Worm (Caenorhabditis elegans) whole organism, L1 larva: Measurements from ENCODE around the gene Y66A7A.9.

Experiments used
- C04F5.9 ChIP-seq: sonication (generic microtip); optimal IDR thresholded peaks from 2 replicates; lab custom pipeline; 2016; ENCODE audit warnings: missing genetic modification characterization, missing compliant biosample characterization
- Y116A8C.19 ChIP-seq: sonication (generic microtip); optimal IDR thresholded peaks from 2 replicates; lab custom pipeline; 2016; ENCODE audit warnings: missing compliant biosample characterization, missing genetic modification characterization, borderline replicate concordance
- aha-1 ChIP-seq: fragments of 150-350 bp; optimal IDR thresholded peaks from 2 replicates; lab custom pipeline; 2014; ENCODE audit warnings: missing biosample characterization, missing genetic modification characterization
- alr-1 ChIP-seq: fragments of 200-800 bp; sonication (Bioruptor generic); optimal IDR thresholded peaks from 2 replicates; lab custom pipeline; 2018; ENCODE audit warnings: borderline replicate concordance, mild to moderate bottlenecking, missing genetic modification characterization, missing compliant biosample characterization
- ama-1 ChIP-seq: fragments of 150-350 bp; optimal IDR thresholded peaks from 2 replicates; lab custom pipeline; 2014
- blmp-1 ChIP-seq: fragments of 150-350 bp; optimal IDR thresholded peaks from 2 replicates; lab custom pipeline; 2014; ENCODE audit warnings: missing biosample characterization, missing genetic modification characterization
- ceh-63 ChIP-seq: fragments of 200-800 bp; sonication (Bioruptor generic); optimal IDR thresholded peaks from 2 replicates; lab custom pipeline; 2018; ENCODE audit warnings: mild to moderate bottlenecking, missing genetic modification characterization, missing compliant biosample characterization
- ceh-82 ChIP-seq, 3 experiments: fragments of 150-350 bp in 1 of 3; sonication (generic microtip) in 2 of 3; optimal IDR thresholded peaks; 2 replicates each; lab custom pipeline; 2014 to 2017; ENCODE audit warnings: missing biosample characterization in 3 of 3, missing genetic modification characterization in 3 of 3
- ceh-88 ChIP-seq: fragments of 200-800 bp; sonication (Bioruptor generic); IDR thresholded peaks from 2 replicates; pipeline ENCODE4 v1.3.6; 2022; ENCODE audit warnings: missing genetic modification characterization, missing compliant biosample characterization
- ceh-90 ChIP-seq: sonication (generic microtip); optimal IDR thresholded peaks from 2 replicates; lab custom pipeline; 2016; ENCODE audit warnings: missing genetic modification characterization, missing compliant biosample characterization
- efl-1 ChIP-seq, 4 experiments: fragments of 150-350 bp; optimal IDR thresholded peaks in 3 of 4; peaks in 1 of 4; 1 replicate in 1 of 4; 2 replicates in 3 of 4; lab custom pipeline; 2014; ENCODE audit warnings: missing biosample characterization in 2 of 4, missing genetic modification characterization in 2 of 4, missing genetic modification reagents in 2 of 4
- egl-27 ChIP-seq, 2 experiments: fragments of 150-350 bp in 1 of 2; sonication (generic microtip); optimal IDR thresholded peaks; 3 replicates each; lab custom pipeline; 2017 to 2018; ENCODE audit warnings: missing biosample characterization in 2 of 2, missing genetic modification characterization in 2 of 2, missing genetic modification reagents in 2 of 2
- elt-2 ChIP-seq: sonication (generic microtip); optimal IDR thresholded peaks from 2 replicates; lab custom pipeline; 2016; ENCODE audit warnings: missing genetic modification characterization, mild to moderate bottlenecking, inconsistent platforms, missing compliant biosample characterization, missing genetic modification reagents
- ets-5 ChIP-seq: fragments of 200-800 bp; sonication (Bioruptor generic); IDR thresholded peaks from 2 replicates; pipeline ENCODE4 v1.3.6; 2022; ENCODE audit warnings: missing genetic modification characterization, missing compliant biosample characterization
- fkh-10 ChIP-seq: sonication (generic microtip); optimal IDR thresholded peaks from 2 replicates; lab custom pipeline; 2017; ENCODE audit warnings: missing biosample characterization, missing genetic modification reagents, missing genetic modification characterization
- fkh-4 ChIP-seq: sonication (generic microtip); optimal IDR thresholded peaks from 2 replicates; lab custom pipeline; 2016; ENCODE audit warnings: missing compliant biosample characterization, missing genetic modification characterization, borderline replicate concordance
- grh-1 ChIP-seq: fragments of 200-800 bp; sonication (Bioruptor generic); IDR thresholded peaks from 2 replicates; pipeline ENCODE4 v1.3.6; 2022; ENCODE audit warnings: missing genetic modification reagents, missing genetic modification characterization, missing compliant biosample characterization
- hlh-17 ChIP-seq: fragments of 200-800 bp; sonication (Bioruptor generic); optimal IDR thresholded peaks from 2 replicates; lab custom pipeline; 2018; ENCODE audit warnings: missing genetic modification characterization, mild to moderate bottlenecking, missing compliant biosample characterization, moderate library complexity, borderline replicate concordance
- irx-1 ChIP-seq: sonication (generic microtip); optimal IDR thresholded peaks from 2 replicates; lab custom pipeline; 2016; ENCODE audit warnings: missing genetic modification characterization, missing compliant biosample characterization
- isw-1 ChIP-seq: fragments of 200-800 bp; sonication (Bioruptor generic); IDR thresholded peaks from 2 replicates; pipeline ENCODE4 v1.3.6; 2022; ENCODE audit warnings: missing genetic modification characterization, missing compliant biosample characterization
- jun-1 ChIP-seq: fragments of 150-350 bp; optimal IDR thresholded peaks from 2 replicates; lab custom pipeline; 2014; ENCODE audit warnings: missing biosample characterization, missing genetic modification reagents, missing genetic modification characterization
- lin-39 ChIP-seq: fragments of 150-350 bp; optimal IDR thresholded peaks from 2 replicates; lab custom pipeline; 2014; ENCODE audit warnings: missing biosample characterization, missing genetic modification reagents, missing genetic modification characterization
- lir-3 ChIP-seq: sonication (generic microtip); optimal IDR thresholded peaks from 2 replicates; lab custom pipeline; 2016; ENCODE audit warnings: mild to moderate bottlenecking, missing genetic modification characterization, moderate library complexity, missing compliant biosample characterization; ENCODE audit not compliant: poor library complexity
- lsy-2 ChIP-seq, 2 experiments: fragments of 150-350 bp; optimal IDR thresholded peaks; 2 replicates each; lab custom pipeline; 2014; ENCODE audit warnings: missing biosample characterization in 2 of 2, missing genetic modification characterization in 2 of 2
- mab-9 ChIP-seq: fragments of 200-800 bp; sonication (Bioruptor generic); IDR thresholded peaks from 2 replicates; pipeline ENCODE4 v1.3.6; 2022; ENCODE audit warnings: missing genetic modification reagents, missing genetic modification characterization, missing compliant biosample characterization
- mdl-1 ChIP-seq, 2 experiments: fragments of 150-350 bp; optimal IDR thresholded peaks; 2 replicates each; lab custom pipeline; 2014 to 2017; ENCODE audit warnings: missing biosample characterization in 2 of 2, missing genetic modification characterization in 2 of 2, inconsistent platforms in 1 of 2
- mep-1 ChIP-seq: fragments of 150-350 bp; optimal IDR thresholded peaks from 2 replicates; lab custom pipeline; 2014; ENCODE audit warnings: missing biosample characterization, missing genetic modification characterization
- nhr-11 ChIP-seq: fragments of 150-350 bp; optimal IDR thresholded peaks from 2 replicates; lab custom pipeline; 2014; ENCODE audit warnings: missing biosample characterization, missing genetic modification characterization
- nhr-20 ChIP-seq: sonication (generic microtip); optimal IDR thresholded peaks from 2 replicates; lab custom pipeline; 2016; ENCODE audit warnings: mild to moderate bottlenecking, missing genetic modification characterization, missing compliant biosample characterization
- nhr-47 ChIP-seq: sonication (generic microtip); optimal IDR thresholded peaks from 2 replicates; lab custom pipeline; 2016; ENCODE audit warnings: mild to moderate bottlenecking, missing genetic modification characterization, moderate library complexity, missing compliant biosample characterization
- nhr-71 ChIP-seq: sonication (generic microtip); optimal IDR thresholded peaks from 2 replicates; lab custom pipeline; 2016; ENCODE audit warnings: mild to moderate bottlenecking, missing genetic modification characterization, moderate library complexity, missing compliant biosample characterization
- nhr-76 ChIP-seq: sonication (generic microtip); optimal IDR thresholded peaks from 2 replicates; lab custom pipeline; 2017; ENCODE audit warnings: missing biosample characterization, missing genetic modification characterization
- nhr-77 ChIP-seq: fragments of 150-350 bp; optimal IDR thresholded peaks from 2 replicates; lab custom pipeline; 2014; ENCODE audit warnings: missing biosample characterization, missing genetic modification characterization
- nhr-85 ChIP-seq: sonication (generic microtip); peaks from one replicate; lab custom pipeline; 2016; ENCODE audit warnings: missing genetic modification characterization, inconsistent platforms, missing compliant biosample characterization
- pag-3 ChIP-seq: sonication (generic microtip); optimal IDR thresholded peaks from 2 replicates; lab custom pipeline; 2017; ENCODE audit warnings: missing genetic modification characterization, mild to moderate bottlenecking, missing compliant biosample characterization, antibody characterized with exemption, borderline replicate concordance; ENCODE audit not compliant: insufficient read depth
- pax-3 ChIP-seq: fragments of 200-800 bp; sonication (Bioruptor generic); optimal IDR thresholded peaks from 2 replicates; lab custom pipeline; 2018; ENCODE audit warnings: mild to moderate bottlenecking, missing genetic modification characterization, moderate library complexity, missing compliant biosample characterization
- rnt-1 ChIP-seq: sonication (generic microtip); optimal IDR thresholded peaks from 2 replicates; lab custom pipeline; 2016; ENCODE audit warnings: mild to moderate bottlenecking, missing genetic modification characterization, moderate library complexity, missing compliant biosample characterization
- skn-1 ChIP-seq: fragments of 150-350 bp; optimal IDR thresholded peaks from 2 replicates; lab custom pipeline; 2014; ENCODE audit warnings: missing biosample characterization, missing genetic modification characterization
- snpc-4 ChIP-seq: fragments of 150-350 bp; optimal IDR thresholded peaks from 2 replicates; lab custom pipeline; 2014; ENCODE audit warnings: missing biosample characterization, missing genetic modification characterization
- snu-23 ChIP-seq: sonication (generic microtip); optimal IDR thresholded peaks from 2 replicates; lab custom pipeline; 2016; ENCODE audit warnings: missing genetic modification characterization, missing compliant biosample characterization
- sup-37 ChIP-seq: fragments of 200-800 bp; sonication (Bioruptor generic); optimal IDR thresholded peaks from 2 replicates; lab custom pipeline; 2018; ENCODE audit warnings: mild to moderate bottlenecking, missing genetic modification characterization, missing compliant biosample characterization
- swsn-7 ChIP-seq: sonication (generic microtip); optimal IDR thresholded peaks from 2 replicates; lab custom pipeline; 2016; ENCODE audit warnings: missing genetic modification characterization, missing compliant biosample characterization
- tlp-1 ChIP-seq: fragments of 150-350 bp; optimal IDR thresholded peaks from 2 replicates; lab custom pipeline; 2014; ENCODE audit warnings: missing biosample characterization, missing genetic modification characterization
- unc-130 ChIP-seq: fragments of 150-350 bp; optimal IDR thresholded peaks from 2 replicates; lab custom pipeline; 2017; ENCODE audit warnings: missing biosample characterization, missing genetic modification characterization, inconsistent platforms
- unc-30 ChIP-seq: sonication (generic microtip); optimal IDR thresholded peaks from 2 replicates; lab custom pipeline; 2017; ENCODE audit warnings: missing biosample characterization, missing genetic modification characterization
- unc-62 ChIP-seq: fragments of 150-350 bp; optimal IDR thresholded peaks from 2 replicates; lab custom pipeline; 2014; ENCODE audit warnings: missing biosample characterization, missing genetic modification reagents, missing genetic modification characterization
- unc-98 ChIP-seq: fragments of 200-800 bp; sonication (Bioruptor generic); IDR thresholded peaks from 2 replicates; pipeline ENCODE4 v1.3.6; 2022; ENCODE audit warnings: missing genetic modification characterization, missing compliant biosample characterization
- vab-15 ChIP-seq: sonication (generic microtip); optimal IDR thresholded peaks from 2 replicates; lab custom pipeline; 2017; ENCODE audit warnings: missing genotype, mild to moderate bottlenecking, missing genetic modification characterization, missing compliant biosample characterization
- zip-4 ChIP-seq: fragments of 200-800 bp; sonication (Bioruptor generic); optimal IDR thresholded peaks from 2 replicates; lab custom pipeline; 2018; ENCODE audit warnings: mild to moderate bottlenecking, missing genetic modification characterization, moderate library complexity, missing compliant biosample characterization
- ztf-11 ChIP-seq, 2 experiments: sonication (generic microtip); optimal IDR thresholded peaks; 2 replicates each; lab custom pipeline; 2016 to 2017; ENCODE audit warnings: missing genetic modification characterization in 2 of 2, missing biosample characterization in 1 of 2, missing compliant biosample characterization in 1 of 2

Gene Y66A7A.9

ce11 chrIII:11650152-11650551 lies 37.9 kb upstream of the Y66A7A.9 start, which contains the start of gene faah-6:
Gene faah-6, plus strand, starts transcription at chrIII:11650452.
- TF ChIP-seq fkh-10, result no peak
- TF ChIP-seq, all 84 proteins: peak for 0

- no peak for TF ChIP-seq blmp-1
- TF ChIP-seq isw-1 (GFP tag; lab: Robert Waterston, UW), result no peak; the same call in 1 of the 2 replicates
- TF ChIP-seq nhr-85 (tag; lab: Kevin White, UChicago), result no peak
- no peak for TF ChIP-seq vab-15 (tag; lab: Kevin White, UChicago)
- TF ChIP-seq zip-4 (GFP tag; lab: Kevin White, UChicago), result no peak
- TF ChIP-seq aha-1, result no peak
- TF ChIP-seq alr-1 (tag; lab: Kevin White, UChicago), result no peak
- TF ChIP-seq fkh-4 (tag; lab: Kevin White, UChicago), result no peak
- peak; percentile 82 for TF ChIP-seq fkh-10
- no peak for TF ChIP-seq nhr-11 (tag; lab: Kevin White, UChicago)
- TF ChIP-seq ceh-88 (GFP tag; lab: Robert Waterston, UW), result peak; percentile 40; the same call in 1 of the 2 replicates
- no peak for TF ChIP-seq lin-39 (tag; lab: Kevin White, UChicago)
- TF ChIP-seq lsy-2 (tag; optimal IDR thresholded peaks at IDR 0.05; lab: Kevin White, UChicago), result peak; percentile 36 to 57
- no peak for TF ChIP-seq nhr-20 (tag; lab: Kevin White, UChicago)
- no peak for TF ChIP-seq snpc-4 (tag; lab: Kevin White, UChicago)
- TF ChIP-seq irx-1 (tag; lab: Kevin White, UChicago), result no peak
- TF ChIP-seq nhr-71 (tag; lab: Kevin White, UChicago), result peak; percentile 78
- TF ChIP-seq unc-98 (GFP tag; lab: Robert Waterston, UW), result no peak
- no peak for TF ChIP-seq hlh-17 (GFP tag; lab: Kevin White, UChicago)
- TF ChIP-seq rnt-1 (tag; lab: Kevin White, UChicago), result no peak
- TF ChIP-seq ama-1 (lab: Kevin White, UChicago), result peak; percentile 49
- TF ChIP-seq lir-3 (tag; lab: Kevin White, UChicago), result no peak
- TF ChIP-seq ztf-11 (tag; optimal IDR thresholded peaks at IDR 0.05; lab: Kevin White, UChicago), result no peak
- no peak for TF ChIP-seq ets-5
- no peak for TF ChIP-seq tlp-1
- no peak for TF ChIP-seq elt-2 (tag; lab: Kevin White, UChicago)
- TF ChIP-seq pag-3, result no peak
- peak; percentile 83 for TF ChIP-seq nhr-47 (tag; lab: Kevin White, UChicago)
- TF ChIP-seq snu-23 (GFP tag; lab: Kevin White, UChicago), result peak; percentile 48
- no peak for TF ChIP-seq mab-9
- TF ChIP-seq C04F5.9, result no peak
- no peak for TF ChIP-seq sup-37 (GFP tag; lab: Kevin White, UChicago)
- TF ChIP-seq nhr-77, result no peak
- TF ChIP-seq grh-1 (GFP tag; lab: Robert Waterston, UW), result no peak
- peak; percentile 21 for TF ChIP-seq skn-1 (tag; lab: Kevin White, UChicago)
- no peak for TF ChIP-seq mdl-1 (tag; optimal IDR thresholded peaks at IDR 0.05; lab: Kevin White, UChicago)
- TF ChIP-seq unc-30 (tag; lab: Kevin White, UChicago), result no peak
- peak; percentile 20 to 30 (median 25) for TF ChIP-seq ceh-82 (tag; optimal IDR thresholded peaks at IDR 0.05; lab: Kevin White, UChicago)
- no peak for TF ChIP-seq unc-130 (tag; lab: Kevin White, UChicago)
- no peak for TF ChIP-seq ceh-63
- peak; percentile 41 to 45 for TF ChIP-seq efl-1 (optimal IDR thresholded peaks at IDR 0.05; lab: Kevin White, UChicago)
- no peak for TF ChIP-seq efl-1 (GFP tag; optimal IDR thresholded peaks at IDR 0.05 in 1 of 2; lab: Kevin White, UChicago)
- TF ChIP-seq egl-27 (tag; optimal IDR thresholded peaks at IDR 0.05; lab: Kevin White, UChicago), result no peak
- TF ChIP-seq Y116A8C.19 (tag; lab: Kevin White, UChicago), result no peak
- no peak for TF ChIP-seq nhr-76
- peak; percentile 36 for TF ChIP-seq mep-1
- TF ChIP-seq ceh-90, result no peak
- peak; percentile 66 for TF ChIP-seq pax-3 (tag; lab: Kevin White, UChicago)
- TF ChIP-seq jun-1 (tag; lab: Kevin White, UChicago), result peak; percentile 16
- TF ChIP-seq unc-62 (GFP tag; lab: Kevin White, UChicago), result no peak
- peak; percentile 53 for TF ChIP-seq swsn-7
Observed at ce11 chrIII:11641347-11641746, 29.1 kb upstream of the Y66A7A.9 start.
